Worm (Caenorhabditis elegans) whole organism, L3 larva: ENCODE measurements around the gene ZK1055.2.

Experiments used
- ZK546.5 ChIP-seq: sonication (generic microtip); optimal IDR thresholded peaks from 2 replicates; lab custom pipeline; 2017; ENCODE audit warnings: missing biosample characterization, missing genetic modification characterization
- lin-15B ChIP-seq: fragments of 150-350 bp; optimal IDR thresholded peaks from 2 replicates; lab custom pipeline; 2014; ENCODE audit warnings: missing biosample characterization, missing genetic modification characterization
- nhr-12 ChIP-seq: fragments of 150-350 bp; optimal IDR thresholded peaks from 2 replicates; lab custom pipeline; 2014; ENCODE audit warnings: missing biosample characterization, missing genetic modification characterization
- nhr-25 ChIP-seq: sonication (generic microtip); optimal IDR thresholded peaks from 2 replicates; lab custom pipeline; 2017; ENCODE audit warnings: missing biosample characterization, missing genetic modification characterization
- nhr-28 ChIP-seq: fragments of 150-350 bp; optimal IDR thresholded peaks from 2 replicates; lab custom pipeline; 2014; ENCODE audit warnings: missing biosample characterization, missing genetic modification characterization
- sea-2 ChIP-seq: fragments of 150-350 bp; sonication (generic microtip); optimal IDR thresholded peaks from 4 replicates; lab custom pipeline; 2014; ENCODE audit warnings: missing biosample characterization, missing genetic modification reagents, missing genetic modification characterization
- tbx-2 ChIP-seq: sonication (generic microtip); optimal IDR thresholded peaks from 2 replicates; lab custom pipeline; 2016; ENCODE audit warnings: mild to moderate bottlenecking, missing genetic modification characterization, missing compliant biosample characterization
- unc-39 ChIP-seq: sonication (generic microtip); optimal IDR thresholded peaks from 4 replicates; lab custom pipeline; 2017; ENCODE audit warnings: missing biosample characterization, missing genetic modification characterization
- unc-62 ChIP-seq: fragments of 150-350 bp; sonication (generic microtip); optimal IDR thresholded peaks from 4 replicates; lab custom pipeline; 2014; ENCODE audit warnings: missing biosample characterization, missing genetic modification reagents, missing genetic modification characterization
- ztf-11 ChIP-seq: fragments of 150-350 bp; optimal IDR thresholded peaks from 2 replicates; lab custom pipeline; 2014; ENCODE audit warnings: missing biosample characterization, missing genetic modification characterization

DNA sequence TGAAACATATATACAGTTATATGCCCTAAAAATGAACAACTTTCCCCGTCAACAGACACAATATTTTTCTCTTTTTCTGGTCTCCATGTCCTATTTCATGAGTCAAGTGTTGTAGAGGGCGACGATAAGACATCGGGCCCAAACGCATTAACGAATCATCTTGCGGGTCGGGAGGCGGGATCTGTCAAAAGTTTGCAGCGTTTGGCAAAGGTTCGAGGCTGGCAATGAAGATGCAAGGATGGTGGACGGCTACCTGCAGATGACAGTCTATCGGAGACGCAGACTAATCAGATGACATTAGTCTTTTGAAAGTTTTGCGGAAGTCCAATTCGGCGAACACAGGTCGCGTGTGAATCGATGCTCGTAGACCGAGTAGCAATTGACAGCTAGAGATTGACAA is 30.4 kb downstream of the ZK1055.2 start:
- TF ChIP-seq nhr-28, result no peak
- TF ChIP-seq lin-15B, result no peak
- TF ChIP-seq unc-39 (tag; lab: Kevin White, UChicago), result no peak
- TF ChIP-seq ZK546.5 (tag; lab: Kevin White, UChicago), result no peak
- TF ChIP-seq tbx-2, result no peak
- TF ChIP-seq unc-62, result no peak
- no peak for TF ChIP-seq nhr-12
- peak; percentile 52 for TF ChIP-seq nhr-25
- TF ChIP-seq sea-2, result no peak
- TF ChIP-seq ztf-11 (tag; lab: Kevin White, UChicago), result no peak
